Worm (Caenorhabditis elegans) whole organism, young adult: ENCODE results near the gene insc-1.
A peak's percentile ranks its signal among the peaks of the same experiment; 100 is the strongest.

Experiments
- B0019.2 ChIP-seq: fragments of 200-800 bp; sonication (Bioruptor generic); conservative IDR thresholded peaks from 2 replicates; pipeline ENCODE4 v1.3.6; 2022; ENCODE audit warnings: missing genetic modification reagents, missing genetic modification characterization, missing compliant biosample characterization
- C06A6.2 ChIP-seq: fragments of 200-800 bp; sonication (Bioruptor generic); conservative IDR thresholded peaks from 2 replicates; pipeline ENCODE4 v1.3.6; 2022; ENCODE audit warnings: missing genetic modification characterization, missing compliant biosample characterization
- C17E4.6 ChIP-seq: fragments of 200-800 bp; sonication (Bioruptor generic); IDR thresholded peaks from 2 replicates; pipeline ENCODE4 v1.3.6; 2022; ENCODE audit warnings: missing genetic modification reagents, missing genetic modification characterization, missing compliant biosample characterization
- F22D6.2 ChIP-seq: sonication (generic microtip); optimal IDR thresholded peaks from 2 replicates; lab custom pipeline; 2016; ENCODE audit warnings: mild to moderate bottlenecking, missing genetic modification characterization, missing compliant biosample characterization
- F33H1.4 ChIP-seq: fragments of 200-800 bp; sonication (Bioruptor generic); IDR thresholded peaks from 2 replicates; pipeline ENCODE4 v1.3.6; 2022; ENCODE audit warnings: missing genetic modification reagents, missing genetic modification characterization, missing compliant biosample characterization
- F37B4.10 ChIP-seq: fragments of 200-800 bp; sonication (Bioruptor generic); IDR thresholded peaks from 2 replicates; pipeline ENCODE4 v1.3.6; 2022; ENCODE audit warnings: missing genetic modification characterization, missing compliant biosample characterization
- F49E8.2 ChIP-seq: sonication (generic microtip); optimal IDR thresholded peaks from 3 replicates; lab custom pipeline; 2017; ENCODE audit warnings: missing genetic modification characterization, mild to moderate bottlenecking, missing compliant biosample characterization, antibody characterized with exemption, moderate library complexity; ENCODE audit not compliant: insufficient read depth
- F52B5.7 ChIP-seq: sonication (generic microtip); optimal IDR thresholded peaks from 2 replicates; lab custom pipeline; 2016; ENCODE audit warnings: mild to moderate bottlenecking, missing genetic modification characterization, missing compliant biosample characterization
- F57A8.1 ChIP-seq: fragments of 200-800 bp; sonication (Bioruptor generic); optimal IDR thresholded peaks from 2 replicates; lab custom pipeline; 2018; ENCODE audit warnings: mild to moderate bottlenecking, missing genetic modification characterization, moderate library complexity, missing compliant biosample characterization
- F57C9.4 ChIP-seq: sonication (generic microtip); optimal IDR thresholded peaks from 2 replicates; lab custom pipeline; 2017; ENCODE audit warnings: mild to moderate bottlenecking, missing genetic modification characterization, missing compliant biosample characterization
- K11D2.4 ChIP-seq: fragments of 200-800 bp; sonication (Bioruptor generic); IDR thresholded peaks from 2 replicates; pipeline ENCODE4 v1.3.6; 2022; ENCODE audit warnings: missing genetic modification reagents, missing genetic modification characterization, missing compliant biosample characterization
- K12H6.12 ChIP-seq: fragments of 200-800 bp; sonication (Bioruptor generic); optimal IDR thresholded peaks from 2 replicates; lab custom pipeline; 2018; ENCODE audit warnings: mild to moderate bottlenecking, missing genetic modification characterization, missing compliant biosample characterization
- T26A5.8 ChIP-seq: sonication (generic microtip); optimal IDR thresholded peaks from 2 replicates; lab custom pipeline; 2016; ENCODE audit warnings: missing genetic modification characterization, missing compliant biosample characterization
- Y53F4B.3 ChIP-seq: fragments of 200-800 bp; sonication (Bioruptor generic); IDR thresholded peaks from 2 replicates; pipeline ENCODE4 v1.3.6; 2022; ENCODE audit warnings: missing genetic modification reagents, missing genetic modification characterization, missing compliant biosample characterization
- Y53G8AR.9 ChIP-seq: fragments of 200-800 bp; sonication (Bioruptor generic); conservative IDR thresholded peaks from 2 replicates; pipeline ENCODE4 v1.3.6; 2022; ENCODE audit warnings: missing genetic modification reagents, missing genetic modification characterization, missing compliant biosample characterization
- ZK185.1 ChIP-seq: sonication (generic microtip); optimal IDR thresholded peaks from 2 replicates; lab custom pipeline; 2016; ENCODE audit warnings: mild to moderate bottlenecking, missing genetic modification characterization, missing compliant biosample characterization; ENCODE audit not compliant: poor library complexity, severe bottlenecking
- bed-1 ChIP-seq: fragments of 200-800 bp; sonication (Bioruptor generic); IDR thresholded peaks from 2 replicates; pipeline ENCODE4 v1.3.6; 2022; ENCODE audit warnings: missing genetic modification reagents, missing genetic modification characterization, missing compliant biosample characterization
- bed-2 ChIP-seq: fragments of 200-800 bp; sonication (Bioruptor generic); IDR thresholded peaks from 2 replicates; pipeline ENCODE4 v1.3.6; 2022; ENCODE audit warnings: missing genetic modification reagents, missing genetic modification characterization, missing compliant biosample characterization
- cebp-2 ChIP-seq: fragments of 200-800 bp; sonication (Bioruptor generic); IDR thresholded peaks from 2 replicates; pipeline ENCODE4 v1.3.6; 2022; ENCODE audit warnings: missing genetic modification characterization, missing compliant biosample characterization
- ceh-40 ChIP-seq: fragments of 200-800 bp; sonication (Bioruptor generic); IDR thresholded peaks from 2 replicates; pipeline ENCODE4 v1.3.6; 2022; ENCODE audit warnings: missing genetic modification characterization, missing compliant biosample characterization
- ceh-91 ChIP-seq: fragments of 200-800 bp; sonication (Bioruptor generic); IDR thresholded peaks from 2 replicates; pipeline ENCODE4 v1.3.6; 2022; ENCODE audit warnings: missing genetic modification reagents, missing genetic modification characterization, missing compliant biosample characterization
- die-1 ChIP-seq: sonication (generic microtip); optimal IDR thresholded peaks from 2 replicates; lab custom pipeline; 2016; ENCODE audit warnings: missing genotype, mild to moderate bottlenecking, missing genetic modification characterization, missing compliant biosample characterization
- efl-1 ChIP-seq: fragments of 150-350 bp; optimal IDR thresholded peaks from 2 replicates; lab custom pipeline; 2014; ENCODE audit warnings: missing biosample characterization, missing genetic modification reagents, missing genetic modification characterization
- gei-17 ChIP-seq: fragments of 200-800 bp; sonication (Bioruptor generic); optimal IDR thresholded peaks from 2 replicates; lab custom pipeline; 2018; ENCODE audit warnings: mild to moderate bottlenecking, missing genetic modification characterization, missing compliant biosample characterization
- hlh-26 ChIP-seq: fragments of 200-800 bp; sonication (Bioruptor generic); conservative IDR thresholded peaks from 2 replicates; pipeline ENCODE4 v1.3.6; 2022; ENCODE audit warnings: missing genetic modification reagents, missing genetic modification characterization, missing compliant biosample characterization
- let-607 ChIP-seq, 2 experiments: fragments of 200-800 bp in 1 of 2; sonication (Bioruptor generic) in 1 of 2; sonication (generic microtip) in 1 of 2; optimal IDR thresholded peaks; 2 replicates each; lab custom pipeline; 2016 to 2018; ENCODE audit warnings: mild to moderate bottlenecking in 2 of 2, missing compliant biosample characterization in 2 of 2, missing genetic modification characterization in 2 of 2, moderate library complexity in 2 of 2, missing genotype in 1 of 2
- lin-40 ChIP-seq: sonication (generic microtip); optimal IDR thresholded peaks from 2 replicates; lab custom pipeline; 2016; ENCODE audit warnings: missing genetic modification characterization, mild to moderate bottlenecking, missing compliant biosample characterization, missing genotype, missing genetic modification reagents
- lir-1 ChIP-seq: fragments of 200-800 bp; sonication (Bioruptor generic); conservative IDR thresholded peaks from 2 replicates; pipeline ENCODE4 v1.3.6; 2022; ENCODE audit warnings: missing genetic modification reagents, missing genetic modification characterization, missing compliant biosample characterization
- lsy-27 ChIP-seq: sonication (generic microtip); optimal IDR thresholded peaks from 2 replicates; lab custom pipeline; 2017; ENCODE audit warnings: missing genetic modification characterization, mild to moderate bottlenecking, missing compliant biosample characterization, antibody characterized with exemption, missing genotype, borderline replicate concordance; ENCODE audit not compliant: insufficient read depth
- madf-3 ChIP-seq: fragments of 200-800 bp; sonication (Bioruptor generic); IDR thresholded peaks from 2 replicates; pipeline ENCODE4 v1.3.6; 2022; ENCODE audit warnings: missing genetic modification reagents, missing genetic modification characterization, missing compliant biosample characterization
- madf-6 ChIP-seq: fragments of 200-800 bp; sonication (Bioruptor generic); IDR thresholded peaks from 2 replicates; pipeline ENCODE4 v1.3.6; 2022; ENCODE audit warnings: missing genetic modification reagents, missing genetic modification characterization, missing compliant biosample characterization
- nfya-1 ChIP-seq: sonication (generic microtip); optimal IDR thresholded peaks from 2 replicates; lab custom pipeline; 2017; ENCODE audit warnings: antibody characterized with exemption, missing compliant biosample characterization, missing genetic modification characterization, borderline replicate concordance; ENCODE audit not compliant: insufficient read depth
- nfyb-1 ChIP-seq: fragments of 200-800 bp; sonication (Bioruptor generic); IDR thresholded peaks from 2 replicates; pipeline ENCODE4 v1.3.6; 2022; ENCODE audit warnings: missing genetic modification reagents, missing genetic modification characterization, missing compliant biosample characterization
- nhr-120 ChIP-seq: fragments of 200-800 bp; sonication (Bioruptor generic); IDR thresholded peaks from 2 replicates; pipeline ENCODE4 v1.3.6; 2022; ENCODE audit warnings: missing genetic modification characterization, missing compliant biosample characterization
- nhr-179 ChIP-seq: sonication (generic microtip); optimal IDR thresholded peaks from 2 replicates; lab custom pipeline; 2016; ENCODE audit warnings: mild to moderate bottlenecking, missing genetic modification characterization, missing compliant biosample characterization
- pbrm-1 ChIP-seq: fragments of 200-800 bp; sonication (Bioruptor generic); IDR thresholded peaks from 2 replicates; pipeline ENCODE4 v1.3.6; 2022; ENCODE audit warnings: missing genetic modification reagents, missing genetic modification characterization, missing compliant biosample characterization
- pha-4 ChIP-seq: fragments of 150-350 bp; sonication (generic microtip); optimal IDR thresholded peaks from 2 replicates; lab custom pipeline; 2014; ENCODE audit warnings: missing biosample characterization, missing genetic modification reagents, missing genetic modification characterization
- rec-8 ChIP-seq, 2 experiments: sonication (generic microtip); optimal IDR thresholded peaks; 2 replicates each; lab custom pipeline; 2016; ENCODE audit warnings: mild to moderate bottlenecking in 2 of 2, missing genetic modification characterization in 2 of 2, missing genetic modification reagents in 2 of 2, missing genotype in 2 of 2, missing biosample characterization in 1 of 2, missing compliant biosample characterization in 1 of 2, moderate library complexity in 1 of 2
- repo-1 ChIP-seq: sonication (generic microtip); optimal IDR thresholded peaks from 2 replicates; lab custom pipeline; 2017; ENCODE audit warnings: mild to moderate bottlenecking, missing genetic modification characterization, missing compliant biosample characterization
- snpc-1.1 ChIP-seq: sonication (generic microtip); optimal IDR thresholded peaks from 2 replicates; lab custom pipeline; 2017; ENCODE audit warnings: missing genetic modification characterization, mild to moderate bottlenecking, missing compliant biosample characterization, antibody characterized with exemption, moderate library complexity, missing genotype, missing genetic modification reagents; ENCODE audit not compliant: insufficient read depth
- snpc-4 ChIP-seq, 5 experiments: fragments of 150-350 bp in 1 of 5; sonication (generic microtip) in 4 of 5; optimal IDR thresholded peaks; 2 replicates each; lab custom pipeline; 2014 to 2018; ENCODE audit warnings: missing genetic modification characterization in 5 of 5, missing biosample characterization in 3 of 5, antibody characterized with exemption in 2 of 5, mild to moderate bottlenecking in 2 of 5, missing compliant biosample characterization in 2 of 5, missing genotype in 2 of 5, moderate library complexity in 2 of 5, missing genetic modification reagents in 1 of 5
- somi-1 ChIP-seq: fragments of 200-800 bp; sonication (Bioruptor generic); optimal IDR thresholded peaks from 2 replicates; lab custom pipeline; 2018; ENCODE audit warnings: mild to moderate bottlenecking, missing genetic modification characterization, missing compliant biosample characterization
- tbx-9 ChIP-seq: sonication (generic microtip); optimal IDR thresholded peaks from 2 replicates; lab custom pipeline; 2016; ENCODE audit warnings: borderline replicate concordance, missing genetic modification characterization, inconsistent platforms, missing compliant biosample characterization
- tlf-1 ChIP-seq: fragments of 200-800 bp; sonication (Bioruptor generic); optimal IDR thresholded peaks from 2 replicates; lab custom pipeline; 2018; ENCODE audit warnings: mild to moderate bottlenecking, missing genetic modification characterization, missing compliant biosample characterization
- ztf-26 ChIP-seq: sonication (generic microtip); optimal IDR thresholded peaks from 2 replicates; lab custom pipeline; 2017; ENCODE audit warnings: missing genetic modification characterization, missing compliant biosample characterization

The insc-1 gene

ce11 chrII:7393922-7394689 lies 35.4 kb downstream of the insc-1 start (continued):
- TF ChIP-seq nhr-179 (tag; lab: Kevin White, UChicago) (no peak), tlf-1 (no peak), F57C9.4 (tag; lab: Kevin White, UChicago) (no peak), F49E8.2 (tag; lab: Kevin White, UChicago) (no peak), ceh-91 (GFP tag; lab: Robert Waterston, UW) (0 out of 2 replicates have a peak, but pooled peaks have one; percentile 34), ceh-40 (GFP tag; lab: Robert Waterston, UW) (no peak), lir-1 (GFP tag; lab: Robert Waterston, UW) (no peak), C17E4.6 (GFP tag; lab: Robert Waterston, UW) (no peak), repo-1 (no peak), F33H1.4 (GFP tag; lab: Robert Waterston, UW) (peak; percentile 85), hlh-26 (GFP tag; lab: Robert Waterston, UW) (no peak), pbrm-1 (GFP tag; lab: Robert Waterston, UW) (no peak), lin-40 (tag; lab: Kevin White, UChicago) (no peak), snpc-1.1 (tag; lab: Kevin White, UChicago) (no peak), let-607 (tag; optimal IDR thresholded peaks at IDR 0.05; lab: Kevin White, UChicago) (no peak), cebp-2 (GFP tag; lab: Robert Waterston, UW) (no peak), tbx-9 (tag; lab: Kevin White, UChicago) (no peak), madf-3 (GFP tag; lab: Robert Waterston, UW) (no peak), F52B5.7 (tag; lab: Kevin White, UChicago) (no peak), Y53G8AR.9 (GFP tag; lab: Robert Waterston, UW) (no peak), C06A6.2 (GFP tag; lab: Robert Waterston, UW) (no peak), F37B4.10 (GFP tag; lab: Robert Waterston, UW) (no peak), T26A5.8 (tag; lab: Kevin White, UChicago) (no peak), F22D6.2 (tag; lab: Kevin White, UChicago) (no peak), efl-1 (GFP tag; lab: Kevin White, UChicago) (peak; percentile 25), lsy-27 (no peak), die-1 (tag; lab: Kevin White, UChicago) (no peak), pha-4 (tag; lab: Kevin White, UChicago) (no peak), bed-2 (no peak), bed-1 (GFP tag; lab: Robert Waterston, UW) (no peak)

- TF ChIP-seq K12H6.12 (no peak), gei-17 (GFP tag; lab: Kevin White, UChicago) (no peak), Y53G8AR.9 (GFP tag; lab: Robert Waterston, UW) (no peak), rec-8 (tag; optimal IDR thresholded peaks at IDR 0.05; lab: Kevin White, UChicago) (no peak), F57A8.1 (no peak), nhr-120 (GFP tag; lab: Robert Waterston, UW) (no peak), nfya-1 (tag; lab: Kevin White, UChicago) (no peak), snpc-4 (GFP tag; optimal IDR thresholded peaks at IDR 0.05; lab: Kevin White, UChicago) (no peak), snpc-4 (tag; optimal IDR thresholded peaks at IDR 0.05; lab: Kevin White, UChicago) (no peak), K11D2.4 (GFP tag; lab: Robert Waterston, UW) (no peak), B0019.2 (GFP tag; lab: Robert Waterston, UW) (no peak), pha-4 (tag; lab: Kevin White, UChicago) (no peak), nfyb-1 (GFP tag; lab: Robert Waterston, UW) (no peak), madf-3 (GFP tag; lab: Robert Waterston, UW) (no peak), tlf-1 (no peak), ztf-26 (tag; lab: Kevin White, UChicago) (no peak), Y53F4B.3 (no peak), somi-1 (GFP tag; lab: Kevin White, UChicago) (no peak), madf-6 (GFP tag; lab: Robert Waterston, UW) (no peak; the same call in 1 of the 2 replicates), ZK185.1 (tag; lab: Kevin White, UChicago) (no peak)
Observed at ce11 chrII:7394690-7395054, 36.0 kb downstream of the insc-1 start, which contains the start of gene bath-44. Gene bath-44 (plus strand): TSS chrII:7394955.
